Worm (Caenorhabditis elegans) whole organism, midembryonic: ENCODE measurements around the gene Y38H6C.24.

Source experiments
- T22C8.4 ChIP-seq: fragments of 200-800 bp; sonication (Bioruptor generic); IDR thresholded peaks from 2 replicates; pipeline ENCODE4 v1.3.6; 2022; ENCODE audit warnings: missing genetic modification characterization, missing compliant biosample characterization
- cog-1 ChIP-seq: sonication (generic microtip); optimal IDR thresholded peaks from 2 replicates; lab custom pipeline; 2016; ENCODE audit warnings: missing genetic modification characterization, missing compliant biosample characterization
- flt-1 ChIP-seq: fragments of 200-800 bp; sonication (Bioruptor generic); IDR thresholded peaks from 2 replicates; pipeline ENCODE4 v1.3.6; 2022; ENCODE audit warnings: missing genetic modification characterization, missing compliant biosample characterization
- klf-2 ChIP-seq: fragments of 200-800 bp; sonication (Bioruptor generic); conservative IDR thresholded peaks from 2 replicates; pipeline ENCODE4 v1.3.6; 2022; ENCODE audit warnings: missing genetic modification reagents, missing genetic modification characterization, missing compliant biosample characterization
- med-1 ChIP-seq: sonication (generic microtip); optimal IDR thresholded peaks from 2 replicates; lab custom pipeline; 2017; ENCODE audit warnings: missing genetic modification characterization, mild to moderate bottlenecking, missing compliant biosample characterization, antibody characterized with exemption, missing genetic modification reagents; ENCODE audit not compliant: insufficient read depth
- ref-1 ChIP-seq: fragments of 200-800 bp; sonication (Bioruptor generic); conservative IDR thresholded peaks from 2 replicates; pipeline ENCODE4 v1.3.6; 2022; ENCODE audit warnings: missing genetic modification reagents, missing genetic modification characterization, missing compliant biosample characterization
- tab-1 ChIP-seq: fragments of 200-800 bp; sonication (Bioruptor generic); IDR thresholded peaks from 2 replicates; pipeline ENCODE4 v1.3.6; 2022; ENCODE audit warnings: missing genetic modification characterization, missing compliant biosample characterization
- ztf-23 ChIP-seq: fragments of 200-800 bp; sonication (Bioruptor generic); IDR thresholded peaks from 2 replicates; pipeline ENCODE4 v1.3.6; 2022; ENCODE audit warnings: missing genetic modification reagents, missing genetic modification characterization, missing compliant biosample characterization
- ztf-29 ChIP-seq: fragments of 200-800 bp; sonication (Bioruptor generic); IDR thresholded peaks from 2 replicates; pipeline ENCODE4 v1.3.6; 2022; ENCODE audit warnings: missing genetic modification reagents, missing genetic modification characterization, missing compliant biosample characterization

Y38H6C.24 gene

ce11 chrV:20544092-20544491 is 17.9 kb downstream of the Y38H6C.24 start, which contains the start of gene slc-36.3:
TSS of gene slc-36.3 (minus strand) at chrV:20544192.
- TF ChIP-seq med-1, result no peak
- no peak for TF ChIP-seq flt-1
- no peak for TF ChIP-seq ztf-29 (GFP tag; lab: Robert Waterston, UW)
- TF ChIP-seq ref-1 (GFP tag; lab: Robert Waterston, UW), result no peak
- no peak for TF ChIP-seq cog-1 (tag; lab: Kevin White, UChicago)
- TF ChIP-seq tab-1 (GFP tag; lab: Robert Waterston, UW), result no peak
- no peak for TF ChIP-seq ztf-23 (GFP tag; lab: Robert Waterston, UW)
- TF ChIP-seq klf-2 (GFP tag; lab: Robert Waterston, UW), result no peak
- TF ChIP-seq T22C8.4, result no peak

ce11 chrV:20544610-20545009 is 18.4 kb downstream of the Y38H6C.24 start:
- TF ChIP-seq T22C8.4, result no peak
- TF ChIP-seq klf-2 (GFP tag; lab: Robert Waterston, UW), result no peak
- TF ChIP-seq ref-1 (GFP tag; lab: Robert Waterston, UW), result no peak
- TF ChIP-seq med-1, result no peak
- TF ChIP-seq flt-1, result no peak
- no peak for TF ChIP-seq ztf-23 (GFP tag; lab: Robert Waterston, UW)
- TF ChIP-seq ztf-29 (GFP tag; lab: Robert Waterston, UW), result no peak

- TF ChIP-seq ref-1 (GFP tag; lab: Robert Waterston, UW), result no peak
- no peak for TF ChIP-seq cog-1 (tag; lab: Kevin White, UChicago)
- no peak for TF ChIP-seq tab-1 (GFP tag; lab: Robert Waterston, UW)
- no peak for TF ChIP-seq med-1
- no peak for TF ChIP-seq T22C8.4
- no peak for TF ChIP-seq flt-1
- no peak for TF ChIP-seq klf-2 (GFP tag; lab: Robert Waterston, UW)
These were observed 19.5 kb downstream of the Y38H6C.24 start for ce11 chrV:20545742-20546141.

- no peak for TF ChIP-seq cog-1 (tag; lab: Kevin White, UChicago)
- TF ChIP-seq klf-2 (GFP tag; lab: Robert Waterston, UW), result no peak
- no peak for TF ChIP-seq flt-1
- TF ChIP-seq tab-1 (GFP tag; lab: Robert Waterston, UW), result no peak
- TF ChIP-seq ref-1 (GFP tag; lab: Robert Waterston, UW), result no peak
- TF ChIP-seq ztf-23 (GFP tag; lab: Robert Waterston, UW), result no peak
- no peak for TF ChIP-seq med-1
- TF ChIP-seq T22C8.4, result no peak
- no peak for TF ChIP-seq ztf-29 (GFP tag; lab: Robert Waterston, UW)
These were observed 20.8 kb downstream of the Y38H6C.24 start, which contains the start of gene Y38H6C.18 for ce11 chrV:20547048-20547447. TSS of gene Y38H6C.18 (minus strand) at chrV:20547148.

DNA sequence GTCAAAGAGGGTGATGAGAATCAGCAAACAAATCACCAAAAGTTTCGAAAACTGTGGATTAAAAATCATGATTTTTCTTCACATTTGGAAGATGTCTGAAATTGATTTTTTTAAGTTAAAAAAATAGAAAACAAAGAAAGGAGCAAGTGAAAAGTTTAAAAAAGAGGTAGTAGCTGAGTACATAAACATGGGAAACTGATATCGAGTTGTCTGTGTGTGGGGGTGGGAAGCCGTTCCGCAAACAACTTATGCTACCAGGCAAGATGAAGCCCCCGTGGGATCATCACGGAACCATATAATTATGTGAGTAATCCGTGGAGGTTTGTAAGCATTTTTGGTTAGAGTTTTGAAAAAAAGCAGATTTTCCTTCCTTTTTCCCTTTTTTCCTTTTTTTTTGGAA is 24.9 kb downstream of the Y38H6C.24 start, which contains the start of gene Y38H6C.20:
Gene Y38H6C.20 (minus strand): TSS at position 101 of the 400 bp plus-strand sequence.
- TF ChIP-seq tab-1 (GFP tag; lab: Robert Waterston, UW), result no peak
- no peak for TF ChIP-seq flt-1
- no peak for TF ChIP-seq ztf-29 (GFP tag; lab: Robert Waterston, UW)
- no peak for TF ChIP-seq klf-2 (GFP tag; lab: Robert Waterston, UW)
- TF ChIP-seq ztf-23 (GFP tag; lab: Robert Waterston, UW), result no peak
- TF ChIP-seq cog-1 (tag; lab: Kevin White, UChicago), result no peak
- TF ChIP-seq ref-1 (GFP tag; lab: Robert Waterston, UW), result no peak
- TF ChIP-seq med-1, result no peak
- TF ChIP-seq T22C8.4, result no peak

- TF ChIP-seq cog-1 (tag; lab: Kevin White, UChicago), result no peak
- no peak for TF ChIP-seq flt-1
- no peak for TF ChIP-seq tab-1 (GFP tag; lab: Robert Waterston, UW)
- TF ChIP-seq T22C8.4, result no peak
- no peak for TF ChIP-seq ztf-29 (GFP tag; lab: Robert Waterston, UW)
- no peak for TF ChIP-seq ztf-23 (GFP tag; lab: Robert Waterston, UW)
- no peak for TF ChIP-seq med-1
- TF ChIP-seq klf-2 (GFP tag; lab: Robert Waterston, UW), result no peak
- TF ChIP-seq ref-1 (GFP tag; lab: Robert Waterston, UW), result no peak
These were observed 26.7 kb downstream of the Y38H6C.24 start, which contains the start of gene vmo-1 for ce11 chrV:20552971-20553370. TSS of gene vmo-1 (minus strand) at chrV:20553071.

ce11 chrV:20555120-20555519 is 28.9 kb downstream of the Y38H6C.24 start, which contains the start of gene Y38H6C.21:
TSS of gene Y38H6C.21 (minus strand) at chrV:20555267.
- no peak for TF ChIP-seq ztf-29 (GFP tag; lab: Robert Waterston, UW)
- no peak for TF ChIP-seq T22C8.4
- no peak for TF ChIP-seq ztf-23 (GFP tag; lab: Robert Waterston, UW)
- TF ChIP-seq klf-2 (GFP tag; lab: Robert Waterston, UW), result no peak
- TF ChIP-seq tab-1 (GFP tag; lab: Robert Waterston, UW), result no peak
- no peak for TF ChIP-seq ref-1 (GFP tag; lab: Robert Waterston, UW)
- no peak for TF ChIP-seq flt-1
- TF ChIP-seq cog-1 (tag; lab: Kevin White, UChicago), result no peak
- no peak for TF ChIP-seq med-1

DNA sequence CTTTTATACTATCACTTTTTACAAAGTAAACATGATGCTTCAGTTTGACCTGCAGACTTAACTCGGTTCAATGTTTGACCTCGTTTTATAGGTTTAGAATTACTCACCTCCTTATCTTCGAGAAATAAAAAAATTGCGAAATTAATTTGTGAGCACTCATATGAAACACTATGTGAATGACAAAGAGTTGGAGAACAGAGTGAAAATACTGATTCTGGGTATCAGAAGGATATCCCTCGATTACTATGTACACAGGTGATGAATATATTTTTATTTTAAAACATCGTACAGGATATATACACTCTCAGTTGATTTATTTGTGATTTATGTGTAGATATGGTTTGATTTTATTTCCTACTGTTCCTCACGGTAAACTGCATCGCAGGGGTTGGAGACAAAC is 30.0 kb downstream of the Y38H6C.24 start, which contains the start of gene Y38H6C.23:
Gene Y38H6C.23 (minus strand): TSS at position 101 of the 400 bp plus-strand sequence.
- TF ChIP-seq tab-1 (GFP tag; lab: Robert Waterston, UW) (no peak), ztf-29 (GFP tag; lab: Robert Waterston, UW) (no peak), ztf-23 (GFP tag; lab: Robert Waterston, UW) (no peak), med-1 (no peak), flt-1 (no peak), cog-1 (tag; lab: Kevin White, UChicago) (no peak), klf-2 (GFP tag; lab: Robert Waterston, UW) (no peak)

ce11 chrV:20558270-20558669 is 32.0 kb downstream of the Y38H6C.24 start, which contains the start of gene abf-4:
TSS of gene abf-4 (minus strand) at chrV:20558370.
- no peak for TF ChIP-seq cog-1 (tag; lab: Kevin White, UChicago)
- no peak for TF ChIP-seq T22C8.4
- TF ChIP-seq ztf-29 (GFP tag; lab: Robert Waterston, UW), result no peak
- no peak for TF ChIP-seq ref-1 (GFP tag; lab: Robert Waterston, UW)
- no peak for TF ChIP-seq tab-1 (GFP tag; lab: Robert Waterston, UW)
- TF ChIP-seq klf-2 (GFP tag; lab: Robert Waterston, UW), result no peak
- no peak for TF ChIP-seq med-1
- TF ChIP-seq flt-1, result no peak
- no peak for TF ChIP-seq ztf-23 (GFP tag; lab: Robert Waterston, UW)

DNA sequence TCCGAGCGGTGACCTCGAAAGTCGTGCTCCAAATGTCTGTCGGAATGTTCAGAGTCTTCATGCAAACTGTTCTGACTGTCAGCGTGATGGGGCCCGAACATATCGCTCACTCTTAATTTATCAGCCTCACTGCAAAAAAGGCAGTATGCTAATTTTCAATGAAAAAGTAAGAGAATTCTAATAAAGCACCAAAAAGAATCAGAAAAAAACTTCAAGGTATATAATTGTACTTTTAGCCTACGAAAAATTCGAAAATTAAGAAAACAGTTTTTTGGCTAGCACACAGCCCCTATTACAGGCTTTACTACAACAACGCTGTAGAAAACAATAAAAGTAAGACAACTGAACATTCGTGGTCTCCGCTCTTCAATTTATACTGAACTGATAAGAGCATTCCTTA is 35.6 kb downstream of the Y38H6C.24 start, which contains the start of gene F26F2.1:
Gene F26F2.1 (minus strand): TSS at position 101 of the 400 bp plus-strand sequence.
- TF ChIP-seq tab-1 (GFP tag; lab: Robert Waterston, UW) (no peak), ref-1 (GFP tag; lab: Robert Waterston, UW) (no peak), med-1 (no peak), ztf-23 (GFP tag; lab: Robert Waterston, UW) (no peak), klf-2 (GFP tag; lab: Robert Waterston, UW) (no peak), cog-1 (tag; lab: Kevin White, UChicago) (no peak), T22C8.4 (no peak), ztf-29 (GFP tag; lab: Robert Waterston, UW) (no peak), flt-1 (no peak)
